Worm (Caenorhabditis elegans) whole organism, L1 larva: Measurements from ENCODE around the gene ndab-1.
A peak's percentile ranks its signal among the peaks of the same experiment; 100 is the strongest.

Experiments
- C16A3.4 ChIP-seq: fragments of 150-350 bp; optimal IDR thresholded peaks from 2 replicates; lab custom pipeline; 2014; ENCODE audit warnings: missing biosample characterization, missing genetic modification characterization
- C34B4.2 ChIP-seq: sonication (generic microtip); optimal IDR thresholded peaks from 2 replicates; lab custom pipeline; 2017; ENCODE audit warnings: mild to moderate bottlenecking, missing genetic modification characterization, missing compliant biosample characterization
- F16B12.6 ChIP-seq: fragments of 150-350 bp; optimal IDR thresholded peaks from 2 replicates; lab custom pipeline; 2014; ENCODE audit warnings: missing biosample characterization, missing genetic modification characterization
- ceh-63 ChIP-seq: fragments of 200-800 bp; sonication (Bioruptor generic); optimal IDR thresholded peaks from 2 replicates; lab custom pipeline; 2018; ENCODE audit warnings: mild to moderate bottlenecking, missing genetic modification characterization, missing compliant biosample characterization
- ceh-8 ChIP-seq: fragments of 200-800 bp; sonication (Bioruptor generic); optimal IDR thresholded peaks from 2 replicates; lab custom pipeline; 2018; ENCODE audit warnings: mild to moderate bottlenecking, missing genetic modification characterization, moderate library complexity, missing compliant biosample characterization
- dpl-1 ChIP-seq, 3 experiments: fragments of 150-350 bp in 2 of 3; sonication (generic microtip) in 1 of 3; optimal IDR thresholded peaks; 2 replicates each; lab custom pipeline; 2014 to 2017; ENCODE audit warnings: missing biosample characterization in 3 of 3, missing genetic modification characterization in 3 of 3, missing genetic modification reagents in 3 of 3
- efl-1 ChIP-seq, 4 experiments: fragments of 150-350 bp; optimal IDR thresholded peaks in 3 of 4; peaks in 1 of 4; 1 replicate in 1 of 4; 2 replicates in 3 of 4; lab custom pipeline; 2014; ENCODE audit warnings: missing biosample characterization in 2 of 4, missing genetic modification characterization in 2 of 4, missing genetic modification reagents in 2 of 4
- efl-3 ChIP-seq: fragments of 200-800 bp; sonication (Bioruptor generic); optimal IDR thresholded peaks from 2 replicates; lab custom pipeline; 2018; ENCODE audit warnings: mild to moderate bottlenecking, missing genetic modification characterization, missing compliant biosample characterization
- egl-13 ChIP-seq: sonication (generic microtip); optimal IDR thresholded peaks from 2 replicates; lab custom pipeline; 2016; ENCODE audit warnings: missing genotype, missing genetic modification reagents, missing genetic modification characterization, missing compliant biosample characterization
- fkh-10 ChIP-seq: sonication (generic microtip); optimal IDR thresholded peaks from 2 replicates; lab custom pipeline; 2017; ENCODE audit warnings: missing biosample characterization, missing genetic modification reagents, missing genetic modification characterization
- fos-1 ChIP-seq: fragments of 150-350 bp; optimal IDR thresholded peaks from 2 replicates; lab custom pipeline; 2014; ENCODE audit warnings: missing biosample characterization, missing genetic modification characterization
- grh-1 ChIP-seq: fragments of 200-800 bp; sonication (Bioruptor generic); IDR thresholded peaks from 2 replicates; pipeline ENCODE4 v1.3.6; 2022; ENCODE audit warnings: missing genetic modification reagents, missing genetic modification characterization, missing compliant biosample characterization
- irx-1 ChIP-seq: sonication (generic microtip); optimal IDR thresholded peaks from 2 replicates; lab custom pipeline; 2016; ENCODE audit warnings: missing genetic modification characterization, missing compliant biosample characterization
- isw-1 ChIP-seq: fragments of 200-800 bp; sonication (Bioruptor generic); IDR thresholded peaks from 2 replicates; pipeline ENCODE4 v1.3.6; 2022; ENCODE audit warnings: missing genetic modification characterization, missing compliant biosample characterization
- lin-15B ChIP-seq: fragments of 150-350 bp; sonication (generic microtip); optimal IDR thresholded peaks from 3 replicates; lab custom pipeline; 2014; ENCODE audit warnings: missing biosample characterization, missing genetic modification characterization
- lin-39 ChIP-seq: fragments of 150-350 bp; optimal IDR thresholded peaks from 2 replicates; lab custom pipeline; 2014; ENCODE audit warnings: missing biosample characterization, missing genetic modification reagents, missing genetic modification characterization
- lir-3 ChIP-seq: sonication (generic microtip); optimal IDR thresholded peaks from 2 replicates; lab custom pipeline; 2016; ENCODE audit warnings: mild to moderate bottlenecking, missing genetic modification characterization, moderate library complexity, missing compliant biosample characterization; ENCODE audit not compliant: poor library complexity
- lsy-2 ChIP-seq, 2 experiments: fragments of 150-350 bp; optimal IDR thresholded peaks; 2 replicates each; lab custom pipeline; 2014; ENCODE audit warnings: missing biosample characterization in 2 of 2, missing genetic modification characterization in 2 of 2
- mab-9 ChIP-seq: fragments of 200-800 bp; sonication (Bioruptor generic); IDR thresholded peaks from 2 replicates; pipeline ENCODE4 v1.3.6; 2022; ENCODE audit warnings: missing genetic modification reagents, missing genetic modification characterization, missing compliant biosample characterization
- mef-2 ChIP-seq: fragments of 150-350 bp; optimal IDR thresholded peaks from 2 replicates; lab custom pipeline; 2014; ENCODE audit warnings: missing biosample characterization, missing genetic modification characterization
- nhr-12 ChIP-seq: sonication (generic microtip); optimal IDR thresholded peaks from 2 replicates; lab custom pipeline; 2017; ENCODE audit warnings: missing biosample characterization, missing genetic modification characterization
- nhr-19 ChIP-seq: fragments of 200-800 bp; sonication (Bioruptor generic); conservative IDR thresholded peaks from 2 replicates; pipeline ENCODE4 v1.3.6; 2022; ENCODE audit warnings: missing genetic modification characterization, missing compliant biosample characterization
- nhr-71 ChIP-seq: sonication (generic microtip); optimal IDR thresholded peaks from 2 replicates; lab custom pipeline; 2016; ENCODE audit warnings: mild to moderate bottlenecking, missing genetic modification characterization, moderate library complexity, missing compliant biosample characterization
- nhr-77 ChIP-seq: fragments of 150-350 bp; optimal IDR thresholded peaks from 2 replicates; lab custom pipeline; 2014; ENCODE audit warnings: missing biosample characterization, missing genetic modification characterization
- nhr-85 ChIP-seq: sonication (generic microtip); peaks from one replicate; lab custom pipeline; 2016; ENCODE audit warnings: missing genetic modification characterization, inconsistent platforms, missing compliant biosample characterization
- skn-1 ChIP-seq: fragments of 150-350 bp; optimal IDR thresholded peaks from 2 replicates; lab custom pipeline; 2014; ENCODE audit warnings: missing biosample characterization, missing genetic modification characterization
- snpc-4 ChIP-seq: fragments of 150-350 bp; optimal IDR thresholded peaks from 2 replicates; lab custom pipeline; 2014; ENCODE audit warnings: missing biosample characterization, missing genetic modification characterization
- tbx-2 ChIP-seq: sonication (generic microtip); optimal IDR thresholded peaks from 2 replicates; lab custom pipeline; 2016; ENCODE audit warnings: missing genetic modification characterization, missing compliant biosample characterization
- unc-130 ChIP-seq: fragments of 150-350 bp; optimal IDR thresholded peaks from 2 replicates; lab custom pipeline; 2017; ENCODE audit warnings: missing biosample characterization, missing genetic modification characterization, inconsistent platforms
- unc-86 ChIP-seq: sonication (generic microtip); optimal IDR thresholded peaks from 2 replicates; lab custom pipeline; 2016; ENCODE audit warnings: missing genetic modification characterization, missing compliant biosample characterization
- vab-15 ChIP-seq: sonication (generic microtip); optimal IDR thresholded peaks from 2 replicates; lab custom pipeline; 2017; ENCODE audit warnings: missing genotype, mild to moderate bottlenecking, missing genetic modification characterization, missing compliant biosample characterization
- zag-1 ChIP-seq: fragments of 150-350 bp; optimal IDR thresholded peaks from 2 replicates; lab custom pipeline; 2014; ENCODE audit warnings: missing biosample characterization, missing genetic modification characterization

ndab-1 gene

DNA sequence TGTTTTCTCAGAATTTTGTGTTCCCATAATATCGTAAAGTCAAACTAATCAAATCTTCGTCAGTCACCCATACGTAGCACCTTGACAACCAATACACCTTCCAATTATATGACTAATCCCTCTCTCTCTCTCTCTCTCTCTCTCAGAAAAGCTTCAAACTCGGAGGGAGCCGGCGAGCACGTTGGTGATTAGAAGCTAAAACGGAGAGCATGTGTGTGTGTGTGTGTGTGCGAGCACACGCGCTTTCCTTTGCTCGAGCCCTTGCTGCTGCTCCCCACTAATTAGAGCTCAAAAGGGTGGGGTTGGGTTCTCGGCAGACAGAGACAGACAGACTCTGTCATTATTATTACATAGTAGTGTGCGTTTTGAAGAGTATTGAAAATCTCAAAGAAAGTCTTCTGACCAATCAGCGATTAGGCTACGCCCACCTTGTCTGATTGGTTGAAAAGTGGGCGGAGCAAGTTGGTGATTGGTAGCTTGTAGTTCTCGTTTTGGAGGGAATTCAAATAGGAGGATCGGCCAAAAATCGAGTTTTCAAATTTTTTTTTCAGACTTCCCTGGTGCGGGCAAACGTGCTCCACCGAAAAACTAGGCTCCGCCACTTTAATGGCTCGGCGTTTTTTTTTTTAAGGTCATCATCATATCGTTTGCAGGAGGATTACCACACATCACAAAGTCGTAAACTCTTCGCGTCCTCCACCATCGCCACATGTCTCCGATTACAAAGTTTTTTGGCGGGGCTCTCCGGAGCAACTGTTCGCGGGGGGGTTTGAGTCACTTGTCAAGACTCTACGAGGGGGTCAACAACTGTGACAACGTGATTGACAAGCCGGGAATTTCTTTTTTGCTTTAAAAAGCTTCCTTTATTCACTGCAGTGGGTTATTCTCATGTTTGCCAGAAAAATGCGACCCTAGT lies 19.8 kb upstream of the ndab-1 start (continued):
- TF ChIP-seq C16A3.4 (tag; lab: Kevin White, UChicago), result no peak
- no peak for TF ChIP-seq grh-1 (GFP tag; lab: Robert Waterston, UW)
- TF ChIP-seq unc-130, result no peak
- TF ChIP-seq efl-1 (optimal IDR thresholded peaks at IDR 0.05; lab: Kevin White, UChicago), result no peak
- TF ChIP-seq efl-1 (GFP tag; optimal IDR thresholded peaks at IDR 0.05 in 1 of 2; lab: Kevin White, UChicago), result no peak
- TF ChIP-seq nhr-85 (tag; lab: Kevin White, UChicago), result peak; percentile 35
- TF ChIP-seq mab-9 (GFP tag; lab: Robert Waterston, UW), result no peak
- TF ChIP-seq efl-3 (GFP tag; lab: Kevin White, UChicago), result no peak
- no peak for TF ChIP-seq skn-1 (tag; lab: Kevin White, UChicago)
- TF ChIP-seq nhr-12 (tag; lab: Kevin White, UChicago), result no peak
- no peak for TF ChIP-seq zag-1 (tag; lab: Kevin White, UChicago)
- peak; percentile 2 for TF ChIP-seq egl-13 (tag; lab: Kevin White, UChicago)
- peak in 1 of 2 experiments; percentile 9 for TF ChIP-seq lsy-2 (tag; optimal IDR thresholded peaks at IDR 0.05; lab: Kevin White, UChicago)
- TF ChIP-seq lin-39 (tag; lab: Kevin White, UChicago), result no peak
- TF ChIP-seq lin-15B (tag; lab: Kevin White, UChicago), result no peak
- TF ChIP-seq lir-3 (tag; lab: Kevin White, UChicago), result no peak

ce11 chrIII:11933539-11933938 lies 18.0 kb upstream of the ndab-1 start, which contains the start of gene dolk-1:
TSS of gene dolk-1 (minus strand) at chrIII:11933639.
- TF ChIP-seq C34B4.2, result no peak
- no peak for TF ChIP-seq nhr-71
- TF ChIP-seq mab-9 (GFP tag; lab: Robert Waterston, UW), result no peak
- no peak for TF ChIP-seq unc-86
- no peak for TF ChIP-seq skn-1 (tag; lab: Kevin White, UChicago)
- TF ChIP-seq fkh-10 (GFP tag; lab: Kevin White, UChicago), result no peak
- TF ChIP-seq vab-15 (tag; lab: Kevin White, UChicago), result no peak
- TF ChIP-seq isw-1, result no peak
- no peak for TF ChIP-seq nhr-77 (tag; lab: Kevin White, UChicago)
- no peak for TF ChIP-seq snpc-4 (tag; lab: Kevin White, UChicago)
- no peak for TF ChIP-seq dpl-1 (GFP tag; optimal IDR thresholded peaks at IDR 0.05; lab: Kevin White, UChicago)
- no peak for TF ChIP-seq ceh-63 (GFP tag; lab: Kevin White, UChicago)
- TF ChIP-seq lin-39 (tag; lab: Kevin White, UChicago), result no peak
- no peak for TF ChIP-seq tbx-2
- no peak for TF ChIP-seq grh-1 (GFP tag; lab: Robert Waterston, UW)
- TF ChIP-seq lsy-2 (tag; optimal IDR thresholded peaks at IDR 0.05; lab: Kevin White, UChicago), result no peak
- no peak for TF ChIP-seq irx-1
- TF ChIP-seq mef-2 (tag; lab: Kevin White, UChicago), result no peak

DNA sequence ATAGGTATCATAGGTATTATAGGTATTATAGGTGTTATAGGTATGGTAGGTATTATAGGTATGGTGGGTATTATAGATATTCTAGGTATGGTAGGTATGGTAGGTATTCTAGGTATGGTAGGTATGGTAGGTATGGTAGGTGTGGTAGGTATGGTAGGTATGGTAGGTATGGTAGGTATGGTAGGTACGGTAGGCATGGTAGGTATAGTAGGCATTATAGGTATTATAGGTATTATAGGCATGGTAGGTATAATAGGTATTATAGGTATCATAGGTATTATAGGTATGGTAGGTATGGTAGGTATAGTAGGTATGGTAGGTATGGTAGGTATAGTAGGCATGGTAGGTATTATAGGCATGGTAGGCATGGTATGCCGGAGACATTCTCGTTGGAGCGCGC lies 16.4 kb upstream of the ndab-1 start:
- TF ChIP-seq irx-1 (no peak), nhr-85 (tag; lab: Kevin White, UChicago) (peak; percentile 30)
- TF ChIP-seq, all 84 proteins: peak for 1

DNA sequence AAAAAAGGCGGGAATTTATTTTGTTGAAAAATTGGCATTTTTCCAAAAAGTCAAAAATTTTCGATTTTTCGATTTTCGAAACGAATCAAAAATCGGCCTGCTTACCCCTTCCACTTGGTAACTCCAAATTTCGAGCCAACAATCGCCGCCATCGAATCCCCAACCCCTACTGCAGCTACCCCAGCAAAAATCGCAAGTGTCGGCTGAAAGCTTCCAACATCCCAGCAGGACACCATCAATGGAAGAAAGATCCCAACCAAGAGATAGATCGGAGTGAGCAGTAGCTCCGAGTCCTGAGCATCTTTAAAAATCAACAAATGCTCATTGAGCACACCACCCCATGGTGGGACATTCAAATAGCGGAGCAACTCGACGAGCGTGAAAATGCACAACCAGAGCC lies 15.4 kb upstream of the ndab-1 start:
- TF ChIP-seq C16A3.4 (tag; lab: Kevin White, UChicago) (no peak), nhr-85 (tag; lab: Kevin White, UChicago) (no peak), tbx-2 (no peak), nhr-12 (tag; lab: Kevin White, UChicago) (no peak), efl-1 (optimal IDR thresholded peaks at IDR 0.05; lab: Kevin White, UChicago) (no peak), efl-1 (GFP tag; optimal IDR thresholded peaks at IDR 0.05 in 1 of 2; lab: Kevin White, UChicago) (peak in 1 of 2 experiments; percentile 54), lin-39 (tag; lab: Kevin White, UChicago) (no peak), fos-1 (no peak), F16B12.6 (tag; lab: Kevin White, UChicago) (no peak), ceh-8 (GFP tag; lab: Kevin White, UChicago) (no peak), nhr-19 (0 out of 2 replicates have a peak, but pooled peaks have one; percentile 2)
- TF ChIP-seq, all 84 proteins: peak for 2
